Fruit fly (Drosophila melanogaster) whole organism, embryonic: Measurements from ENCODE around the gene OtopLc.

Source experiments
- ATbp ChIP-seq: fragments of 200-800 bp; sonication (Bioruptor generic); optimal IDR thresholded peaks from 2 replicates; lab custom pipeline; 2017; ENCODE audit warnings: missing biosample characterization, mild to moderate bottlenecking, missing genetic modification characterization, missing genetic modification reagents
- Ada2b ChIP-seq: fragments of 200-800 bp; sonication (Bioruptor generic); IDR thresholded peaks from 2 replicates; pipeline ENCODE4 v1.3.6; 2022; ENCODE audit warnings: missing biosample characterization, missing genetic modification characterization
- Asciz ChIP-seq: fragments of 200-800 bp; sonication (Bioruptor generic); optimal IDR thresholded peaks from 2 replicates; lab custom pipeline; 2017; ENCODE audit warnings: missing biosample characterization, mild to moderate bottlenecking, missing genetic modification characterization, missing genetic modification reagents
- CG10147 ChIP-seq: fragments of 200-800 bp; sonication (Bioruptor generic); optimal IDR thresholded peaks from 2 replicates; lab custom pipeline; 2019; ENCODE audit warnings: missing biosample characterization, mild to moderate bottlenecking, missing genetic modification characterization, moderate library complexity
- CG1024 ChIP-seq: fragments of 200-800 bp; sonication (Bioruptor generic); IDR thresholded peaks from 2 replicates; pipeline ENCODE4 v1.3.6; 2022; ENCODE audit warnings: missing biosample characterization, missing genetic modification characterization
- CG10366 ChIP-seq: fragments of 200-800 bp; sonication (Bioruptor generic); IDR thresholded peaks from 2 replicates; pipeline ENCODE4 v1.3.6; 2022; ENCODE audit warnings: missing biosample characterization, missing genetic modification characterization
- CG12104 ChIP-seq: fragments of 200-800 bp; sonication (Bioruptor generic); optimal IDR thresholded peaks from 3 replicates; lab custom pipeline; 2016; ENCODE audit warnings: missing biosample characterization, missing genetic modification characterization
- CG12155 ChIP-seq: fragments of 200-800 bp; sonication (Bioruptor generic); optimal IDR thresholded peaks from 3 replicates; lab custom pipeline; 2016; ENCODE audit warnings: missing biosample characterization, missing genetic modification characterization
- CG13296 ChIP-seq: fragments of 200-800 bp; sonication (Bioruptor generic); optimal IDR thresholded peaks from 3 replicates; lab custom pipeline; 2018; ENCODE audit warnings: missing biosample characterization, mild to moderate bottlenecking, missing genetic modification characterization
- CG15479 ChIP-seq: fragments of 200-800 bp; sonication (Bioruptor generic); optimal IDR thresholded peaks from 3 replicates; lab custom pipeline; 2019; ENCODE audit warnings: missing biosample characterization, mild to moderate bottlenecking, missing genetic modification characterization, moderate library complexity
- CG15601 ChIP-seq: fragments of 200-800 bp; sonication (Bioruptor generic); optimal IDR thresholded peaks from 3 replicates; lab custom pipeline; 2019; ENCODE audit warnings: missing biosample characterization, mild to moderate bottlenecking, missing genetic modification characterization, moderate library complexity
- CG16815 ChIP-seq: fragments of 200-800 bp; sonication (Bioruptor generic); optimal IDR thresholded peaks from 3 replicates; lab custom pipeline; 2017; ENCODE audit warnings: missing biosample characterization, mild to moderate bottlenecking, missing genetic modification characterization
- CG17359 ChIP-seq: fragments of 200-800 bp; sonication (Bioruptor generic); optimal IDR thresholded peaks from 3 replicates; lab custom pipeline; 2018; ENCODE audit warnings: missing biosample characterization, mild to moderate bottlenecking, missing genetic modification characterization, moderate library complexity
- CG18476 ChIP-seq: fragments of 200-800 bp; sonication (Bioruptor generic); optimal IDR thresholded peaks from 2 replicates; lab custom pipeline; 2016; ENCODE audit warnings: missing biosample characterization, mild to moderate bottlenecking, missing genetic modification characterization
- CG2129 ChIP-seq: fragments of 200-800 bp; sonication (Bioruptor generic); IDR thresholded peaks from 2 replicates; pipeline ENCODE4 v1.3.6; 2022; ENCODE audit warnings: missing biosample characterization, missing genetic modification characterization; ENCODE audit not compliant: partially characterized antibody
- CG32532 ChIP-seq: fragments of 200-800 bp; sonication (Bioruptor generic); IDR thresholded peaks from 2 replicates; pipeline ENCODE4 v1.3.6; 2022; ENCODE audit warnings: missing biosample characterization, missing genetic modification characterization
- CG4854 ChIP-seq: fragments of 200-800 bp; sonication (Bioruptor generic); optimal IDR thresholded peaks from 2 replicates; lab custom pipeline; 2016; ENCODE audit warnings: missing biosample characterization, missing genetic modification characterization, inconsistent platforms
- CG6175 ChIP-seq: fragments of 200-800 bp; sonication (Bioruptor generic); IDR thresholded peaks from 3 replicates; pipeline ENCODE4 v1.3.6; 2022; ENCODE audit warnings: missing biosample characterization, missing genetic modification characterization
- CG6765 ChIP-seq: fragments of 200-800 bp; sonication (Bioruptor generic); optimal IDR thresholded peaks from 3 replicates; lab custom pipeline; 2017; ENCODE audit warnings: missing biosample characterization, mild to moderate bottlenecking, missing genetic modification characterization
- CG7357 ChIP-seq: fragments of 200-800 bp; sonication (Bioruptor generic); IDR thresholded peaks from 3 replicates; pipeline ENCODE4 v1.3.6; 2022; ENCODE audit warnings: missing biosample characterization, missing genetic modification characterization
- CG8089 ChIP-seq: fragments of 200-800 bp; sonication (Bioruptor generic); optimal IDR thresholded peaks from 3 replicates; lab custom pipeline; 2016; ENCODE audit warnings: missing biosample characterization, missing genetic modification characterization
- Elba2 ChIP-seq: fragments of 200-800 bp; sonication (Bioruptor generic); optimal IDR thresholded peaks from 3 replicates; lab custom pipeline; 2016; ENCODE audit warnings: missing biosample characterization, missing genetic modification characterization
- Hr78 ChIP-seq, 2 experiments: fragments of 200-800 bp in 1 of 2; fragments of >200 bp in 1 of 2; sonication (Bioruptor generic) in 1 of 2; optimal IDR thresholded peaks; 2 replicates each; lab custom pipeline; 2017 to 2019; ENCODE audit warnings: missing biosample characterization in 2 of 2, missing genetic modification characterization in 2 of 2, mild to moderate bottlenecking in 1 of 2, moderate library complexity in 1 of 2
- Lim3 ChIP-seq: fragments of 200-800 bp; sonication (Bioruptor generic); IDR thresholded peaks from 2 replicates; pipeline ENCODE4 v1.3.6; 2022; ENCODE audit warnings: missing biosample characterization, missing genetic modification characterization
- Lpt ChIP-seq: fragments of >200 bp; optimal IDR thresholded peaks from 2 replicates; lab custom pipeline; 2018; ENCODE audit warnings: missing biosample characterization, missing genetic modification characterization
- MESR4 ChIP-seq: fragments of 200-800 bp; sonication (Bioruptor generic); optimal IDR thresholded peaks from 2 replicates; lab custom pipeline; 2018; ENCODE audit warnings: missing biosample characterization, mild to moderate bottlenecking, missing genetic modification characterization, moderate library complexity
- Meics ChIP-seq: fragments of 200-800 bp; sonication (Bioruptor generic); optimal IDR thresholded peaks from 2 replicates; lab custom pipeline; 2017; ENCODE audit warnings: missing biosample characterization, mild to moderate bottlenecking, missing genetic modification characterization
- Mrtf ChIP-seq: fragments of 200-800 bp; sonication (Bioruptor generic); IDR thresholded peaks from 3 replicates; pipeline ENCODE4 v1.3.6; 2022; ENCODE audit warnings: missing biosample characterization, missing genetic modification characterization
- NC2β ChIP-seq: fragments of 200-800 bp; sonication (Bioruptor generic); optimal IDR thresholded peaks from 2 replicates; lab custom pipeline; 2016; ENCODE audit warnings: missing biosample characterization, missing genetic modification characterization
- Nf-YC ChIP-seq: fragments of 200-800 bp; optimal IDR thresholded peaks from 3 replicates; lab custom pipeline; 2019; ENCODE audit warnings: missing biosample characterization, mild to moderate bottlenecking, missing genetic modification characterization, moderate library complexity
- NfI ChIP-seq: fragments of 200-800 bp; sonication (Bioruptor generic); optimal IDR thresholded peaks from 3 replicates; lab custom pipeline; 2018; ENCODE audit warnings: missing biosample characterization, mild to moderate bottlenecking, missing genetic modification characterization, moderate library complexity
- TFAM ChIP-seq: fragments of 200-800 bp; sonication (Bioruptor generic); optimal IDR thresholded peaks from 2 replicates; lab custom pipeline; 2017; ENCODE audit warnings: missing biosample characterization, missing genetic modification characterization, inconsistent platforms
- Trl ChIP-seq, 3 experiments: fragments of >200 bp in 2 of 3; fragments of 200-800 bp in 1 of 3; sonication (Bioruptor generic) in 1 of 3; optimal IDR thresholded peaks; 2 replicates in 1 of 3; 3 replicates in 2 of 3; lab custom pipeline; 2016 to 2017; ENCODE audit warnings: missing biosample characterization in 1 of 3, missing genetic modification characterization in 1 of 3
- ash1 ChIP-seq: fragments of 200-800 bp; sonication (Bioruptor generic); optimal IDR thresholded peaks from 2 replicates; lab custom pipeline; 2018; ENCODE audit warnings: missing biosample characterization, mild to moderate bottlenecking, missing genetic modification characterization
- bab2 ChIP-seq: fragments of 200-800 bp; sonication (Bioruptor generic); optimal IDR thresholded peaks from 2 replicates; lab custom pipeline; 2016; ENCODE audit warnings: missing biosample characterization, missing genetic modification characterization
- cato ChIP-seq: fragments of 200-800 bp; sonication (Bioruptor generic); optimal IDR thresholded peaks from 2 replicates; lab custom pipeline; 2016; ENCODE audit warnings: missing biosample characterization, missing genetic modification characterization, borderline replicate concordance
- chif ChIP-seq, 2 experiments: fragments of 200-800 bp; sonication (Bioruptor generic); optimal IDR thresholded peaks; 3 replicates each; lab custom pipeline; 2016; ENCODE audit warnings: missing biosample characterization in 2 of 2, missing genetic modification characterization in 2 of 2
- chinmo ChIP-seq: fragments of 200-800 bp; sonication (Bioruptor generic); IDR thresholded peaks from 4 replicates; pipeline ENCODE4 v1.3.6; 2022; ENCODE audit warnings: missing biosample characterization, missing genetic modification characterization; ENCODE audit not compliant: partially characterized antibody
- gfzf ChIP-seq: fragments of 200-800 bp; sonication (Bioruptor generic); optimal IDR thresholded peaks from 2 replicates; lab custom pipeline; 2016; ENCODE audit warnings: missing biosample characterization, mild to moderate bottlenecking, missing genetic modification characterization, moderate library complexity
- h ChIP-seq: fragments of >200 bp; optimal IDR thresholded peaks from 2 replicates; lab custom pipeline; 2017
- her ChIP-seq: fragments of 200-800 bp; sonication (Bioruptor generic); optimal IDR thresholded peaks from 2 replicates; lab custom pipeline; 2016; ENCODE audit warnings: missing biosample characterization, missing genetic modification characterization
- jing ChIP-seq: fragments of 200-800 bp; sonication (Bioruptor generic); optimal IDR thresholded peaks from 2 replicates; lab custom pipeline; 2018; ENCODE audit warnings: missing biosample characterization, mild to moderate bottlenecking, missing genetic modification characterization
- mld ChIP-seq: fragments of 200-800 bp; sonication (Bioruptor generic); IDR thresholded peaks from 3 replicates; pipeline ENCODE4 v1.3.6; 2022; ENCODE audit warnings: missing biosample characterization, missing genetic modification characterization; ENCODE audit not compliant: partially characterized antibody
- pan ChIP-seq, 4 experiments: fragments of >200 bp in 3 of 4; fragments of 200-800 bp in 1 of 4; sonication (Bioruptor generic) in 1 of 4; optimal IDR thresholded peaks in 3 of 4; IDR thresholded peaks in 1 of 4; 2 replicates each; pipeline versions ENCODE4 v1.3.6 to Lab custom; 2017 to 2022; ENCODE audit warnings: missing biosample characterization in 2 of 4, missing genetic modification characterization in 2 of 4, mixed read lengths in 1 of 4
- ranshi ChIP-seq: fragments of 200-800 bp; sonication (Bioruptor generic); IDR thresholded peaks from 2 replicates; pipeline ENCODE4 v1.3.6; 2022; ENCODE audit warnings: missing biosample characterization, missing genetic modification characterization
- sc ChIP-seq, 3 experiments: fragments of >200 bp in 2 of 3; fragments of 200-800 bp in 1 of 3; sonication (Bioruptor generic) in 1 of 3; optimal IDR thresholded peaks; 2 replicates in 2 of 3; 3 replicates in 1 of 3; lab custom pipeline; 2017; ENCODE audit warnings: mild to moderate bottlenecking in 1 of 3, missing biosample characterization in 1 of 3, missing genetic modification characterization in 1 of 3, missing genetic modification reagents in 1 of 3
- seq ChIP-seq: fragments of 200-800 bp; sonication (Bioruptor generic); IDR thresholded peaks from 2 replicates; pipeline ENCODE4 v1.3.6; 2022; ENCODE audit warnings: missing biosample characterization, missing genetic modification characterization
- sisA ChIP-seq: fragments of 200-800 bp; sonication (Bioruptor generic); IDR thresholded peaks from 2 replicates; pipeline ENCODE4 v1.3.6; 2022; ENCODE audit warnings: missing biosample characterization, missing genetic modification characterization
- tll ChIP-seq, 2 experiments: fragments of 200-800 bp in 1 of 2; fragments of >200 bp in 1 of 2; sonication (Bioruptor generic) in 1 of 2; optimal IDR thresholded peaks; 2 replicates each; lab custom pipeline; 2017 to 2019; ENCODE audit warnings: missing biosample characterization in 2 of 2, missing genetic modification characterization in 2 of 2, mild to moderate bottlenecking in 1 of 2, moderate library complexity in 1 of 2

The OtopLc gene

DNA sequence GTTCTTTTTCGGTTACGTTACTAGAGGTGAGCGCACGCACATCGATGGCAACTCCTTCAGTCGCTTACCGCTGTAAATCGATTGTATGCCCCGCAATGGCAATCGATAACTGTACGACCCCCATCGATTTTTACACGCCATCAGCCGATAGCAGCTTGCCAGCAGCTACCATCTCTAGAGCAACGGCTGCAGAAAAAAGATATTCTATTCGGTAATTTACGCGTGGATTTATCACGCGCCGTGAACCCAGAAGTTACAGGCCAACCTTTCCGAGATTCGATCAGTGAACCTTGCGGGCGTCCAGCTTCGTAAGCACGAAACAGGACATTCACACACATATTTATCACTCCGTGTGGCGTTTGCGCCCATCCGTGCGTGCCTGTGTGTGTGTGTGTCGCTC lies 3.2 kb upstream of the OtopLc start, which contains the start of the genes Sirt4 and CG4119 (continued):
- TF ChIP-seq CG15601 (tag; lab: Kevin White, UChicago) (no peak), Elba2 (GFP tag; lab: Kevin White, UChicago) (no peak), tll (GFP tag; optimal IDR thresholded peaks at IDR 0.05; lab: Kevin White, UChicago) (no peak), sisA (no peak), gfzf (GFP tag; lab: Kevin White, UChicago) (peak; percentile 29), h (lab: Kevin White, UChicago) (no peak), NfI (GFP tag; lab: Kevin White, UChicago) (no peak), CG6765 (GFP tag; lab: Kevin White, UChicago) (no peak), CG12104 (no peak), CG18476 (GFP tag; lab: Kevin White, UChicago) (no peak), bab2 (GFP tag; lab: Kevin White, UChicago) (no peak), seq (GFP tag; lab: Robert Waterston, UW) (no peak), CG2129 (GFP tag; lab: Robert Waterston, UW) (peak; percentile 92), Ada2b (GFP tag; lab: Robert Waterston, UW) (no peak), MESR4 (peak; percentile 92), chif (GFP tag; optimal IDR thresholded peaks at IDR 0.05; lab: Kevin White, UChicago) (no peak), Nf-YC (tag; lab: Kevin White, UChicago) (peak; percentile 30), TFAM (GFP tag; lab: Kevin White, UChicago) (no peak), CG32532 (peak; percentile 58; the same call in 1 of the 2 replicates), Asciz (GFP tag; lab: Kevin White, UChicago) (no peak), CG12155 (no peak), jing (no peak), CG7357 (GFP tag; lab: Robert Waterston, UW) (no peak), Mrtf (GFP tag; lab: Robert Waterston, UW) (no peak), Trl (optimal IDR thresholded peaks at IDR 0.05; lab: Kevin White, UChicago) (no peak), Trl (GFP tag; optimal IDR thresholded peaks at IDR 0.05; lab: Kevin White, UChicago) (no peak), CG17359 (no peak), her (GFP tag; lab: Kevin White, UChicago) (peak; percentile 41), ATbp (GFP tag; lab: Kevin White, UChicago) (no peak), pan (optimal IDR thresholded peaks at IDR 0.05; lab: Kevin White, UChicago) (no peak), pan (GFP tag; optimal IDR thresholded peaks at IDR 0.05 in 1 of 2, IDR thresholded peaks at IDR 0.05 in 1 of 2) (no peak), ash1 (GFP tag; lab: Kevin White, UChicago) (no peak), Lim3 (no peak), CG4854 (GFP tag; lab: Kevin White, UChicago) (no peak), sc (optimal IDR thresholded peaks at IDR 0.05; lab: Kevin White, UChicago) (no peak), sc (GFP tag; optimal IDR thresholded peaks at IDR 0.05; lab: Kevin White, UChicago) (no peak), Lpt (GFP tag; lab: Kevin White, UChicago) (no peak), Hr78 (GFP tag; optimal IDR thresholded peaks at IDR 0.05; lab: Kevin White, UChicago) (no peak), CG15479 (no peak), cato (GFP tag; lab: Kevin White, UChicago) (no peak), CG8089 (no peak), CG6175 (GFP tag; lab: Robert Waterston, UW) (no peak), CG10147 (GFP tag; lab: Kevin White, UChicago) (no peak), CG10366 (GFP tag; lab: Robert Waterston, UW) (no peak), ranshi (GFP tag; lab: Robert Waterston, UW) (no peak), NC2β (GFP tag; lab: Kevin White, UChicago) (peak; percentile 62), CG16815 (GFP tag; lab: Kevin White, UChicago) (no peak), CG13296 (GFP tag; lab: Kevin White, UChicago) (no peak), Meics (no peak), chinmo (GFP tag; lab: Robert Waterston, UW) (peak; percentile 91; the same call in 3 of the 4 replicates), CG1024 (GFP tag; lab: Robert Waterston, UW) (no peak), mld (GFP tag; lab: Robert Waterston, UW) (peak; percentile 98)
